Fruit fly (Drosophila melanogaster) whole organism, embryonic: ENCODE data around the gene CG13124.

Experiments used
- CG10274 ChIP-seq: fragments of 200-800 bp; sonication (Bioruptor generic); optimal IDR thresholded peaks from 3 replicates; lab custom pipeline; 2017; ENCODE audit warnings: missing biosample characterization, mild to moderate bottlenecking, missing genetic modification characterization
- CG10543 ChIP-seq: fragments of 200-800 bp; sonication (Bioruptor generic); optimal IDR thresholded peaks from 3 replicates; lab custom pipeline; 2017; ENCODE audit warnings: missing biosample characterization, mild to moderate bottlenecking, missing genetic modification characterization, moderate library complexity
- CG11085 ChIP-seq: fragments of 200-800 bp; sonication (Bioruptor generic); IDR thresholded peaks from 2 replicates; pipeline ENCODE4 v1.3.6; 2022; ENCODE audit warnings: missing biosample characterization, missing genetic modification characterization
- CG11093 ChIP-seq: fragments of 200-800 bp; sonication (Bioruptor generic); IDR thresholded peaks from 3 replicates; pipeline ENCODE4 v1.3.6; 2022; ENCODE audit warnings: missing biosample characterization, missing genetic modification characterization
- CG11398 ChIP-seq: fragments of 200-800 bp; sonication (Bioruptor generic); optimal IDR thresholded peaks from 2 replicates; lab custom pipeline; 2016; ENCODE audit warnings: missing biosample characterization, missing genetic modification characterization
- CG13775 ChIP-seq: fragments of 200-800 bp; sonication (Bioruptor generic); optimal IDR thresholded peaks from 3 replicates; lab custom pipeline; 2017; ENCODE audit warnings: missing biosample characterization, mild to moderate bottlenecking, missing genetic modification characterization
- CG14667 ChIP-seq: fragments of 200-800 bp; sonication (Bioruptor generic); IDR thresholded peaks from 2 replicates; pipeline ENCODE4 v1.3.6; 2022; ENCODE audit warnings: missing biosample characterization, missing genetic modification characterization
- CG18476 ChIP-seq: fragments of 200-800 bp; sonication (Bioruptor generic); optimal IDR thresholded peaks from 2 replicates; lab custom pipeline; 2016; ENCODE audit warnings: missing biosample characterization, mild to moderate bottlenecking, missing genetic modification characterization
- CG2120 ChIP-seq: fragments of 200-800 bp; sonication (Bioruptor generic); optimal IDR thresholded peaks from 3 replicates; lab custom pipeline; 2016; ENCODE audit warnings: missing biosample characterization, missing genetic modification characterization
- CG2875 ChIP-seq: fragments of 200-800 bp; sonication (Bioruptor generic); optimal IDR thresholded peaks from 2 replicates; lab custom pipeline; 2017; ENCODE audit warnings: missing biosample characterization, mild to moderate bottlenecking, missing genetic modification characterization, missing genetic modification reagents
- CG4404 ChIP-seq: fragments of 200-800 bp; sonication (Bioruptor generic); IDR thresholded peaks from 2 replicates; pipeline ENCODE4 v1.3.6; 2022; ENCODE audit warnings: missing biosample characterization, missing genetic modification characterization
- CG4820 ChIP-seq: fragments of 200-800 bp; sonication (Bioruptor generic); optimal IDR thresholded peaks from 3 replicates; lab custom pipeline; 2016; ENCODE audit warnings: missing biosample characterization, missing genetic modification characterization
- CG6175 ChIP-seq: fragments of 200-800 bp; sonication (Bioruptor generic); IDR thresholded peaks from 3 replicates; pipeline ENCODE4 v1.3.6; 2022; ENCODE audit warnings: missing biosample characterization, missing genetic modification characterization
- CG8281 ChIP-seq: fragments of 200-800 bp; sonication (Bioruptor generic); optimal IDR thresholded peaks from 2 replicates; lab custom pipeline; 2018; ENCODE audit warnings: missing biosample characterization, mild to moderate bottlenecking, missing genetic modification characterization, moderate library complexity
- CG8478 ChIP-seq: fragments of >200 bp; optimal IDR thresholded peaks from 2 replicates; lab custom pipeline; 2018
- CG8944 ChIP-seq: fragments of 200-800 bp; sonication (Bioruptor generic); optimal IDR thresholded peaks from 3 replicates; lab custom pipeline; 2016; ENCODE audit warnings: missing biosample characterization, missing genetic modification characterization
- Dad ChIP-seq: fragments of 200-800 bp; sonication (Bioruptor generic); optimal IDR thresholded peaks from 3 replicates; lab custom pipeline; 2016; ENCODE audit warnings: missing biosample characterization, missing genetic modification characterization
- Dfd ChIP-seq, 2 experiments: fragments of >200 bp; optimal IDR thresholded peaks; 2 replicates each; lab custom pipeline; 2017; ENCODE audit warnings: missing biosample characterization in 2 of 2, missing genetic modification characterization in 2 of 2
- Dref ChIP-seq: fragments of 200-800 bp; sonication (Bioruptor generic); IDR thresholded peaks from 2 replicates; pipeline ENCODE4 v1.3.6; 2022; ENCODE audit warnings: missing biosample characterization, missing genetic modification characterization
- Ets97D ChIP-seq: fragments of 200-800 bp; sonication (Bioruptor generic); optimal IDR thresholded peaks from 3 replicates; lab custom pipeline; 2016; ENCODE audit warnings: missing biosample characterization, missing genetic modification characterization
- H15 ChIP-seq: fragments of 200-800 bp; sonication (Bioruptor generic); IDR thresholded peaks from 3 replicates; pipeline ENCODE4 v1.3.6; 2022; ENCODE audit warnings: missing biosample characterization, missing genetic modification characterization
- Hey ChIP-seq: fragments of 200-800 bp; sonication (Bioruptor generic); optimal IDR thresholded peaks from 3 replicates; lab custom pipeline; 2018; ENCODE audit warnings: missing biosample characterization, mild to moderate bottlenecking, missing genetic modification characterization
- Lim3 ChIP-seq: fragments of 200-800 bp; sonication (Bioruptor generic); IDR thresholded peaks from 2 replicates; pipeline ENCODE4 v1.3.6; 2022; ENCODE audit warnings: missing biosample characterization, missing genetic modification characterization
- MTF-1 ChIP-seq: fragments of 200-800 bp; sonication (Bioruptor generic); optimal IDR thresholded peaks from 2 replicates; lab custom pipeline; 2018; ENCODE audit warnings: missing biosample characterization, mild to moderate bottlenecking, missing genetic modification characterization, borderline replicate concordance
- Nf-YA ChIP-seq: fragments of 200-800 bp; sonication (Bioruptor generic); IDR thresholded peaks from 2 replicates; pipeline ENCODE4 v1.3.6; 2022; ENCODE audit warnings: missing biosample characterization, missing genetic modification characterization
- PHDP ChIP-seq: fragments of 200-800 bp; sonication (Bioruptor generic); optimal IDR thresholded peaks from 3 replicates; lab custom pipeline; 2018; ENCODE audit warnings: missing biosample characterization, mild to moderate bottlenecking, missing genetic modification characterization, moderate library complexity
- Sox102F ChIP-seq: fragments of 200-800 bp; sonication (Bioruptor generic); optimal IDR thresholded peaks from 2 replicates; lab custom pipeline; 2018; ENCODE audit warnings: missing biosample characterization, mild to moderate bottlenecking, missing genetic modification characterization, moderate library complexity
- Taf1 ChIP-seq: fragments of 200-800 bp; sonication (Bioruptor generic); IDR thresholded peaks from 2 replicates; pipeline ENCODE4 v1.3.6; 2022; ENCODE audit warnings: missing biosample characterization, missing genetic modification characterization
- al ChIP-seq: fragments of 200-800 bp; sonication (Bioruptor generic); IDR thresholded peaks from 2 replicates; pipeline ENCODE4 v1.3.6; 2022; ENCODE audit warnings: missing biosample characterization, missing genetic modification characterization
- aop ChIP-seq: fragments of 200-800 bp; sonication (Bioruptor generic); IDR thresholded peaks from 2 replicates; pipeline ENCODE4 v1.3.6; 2022; ENCODE audit warnings: missing biosample characterization, missing genetic modification characterization
- bbx ChIP-seq: fragments of 200-800 bp; sonication (Bioruptor generic); IDR thresholded peaks from 2 replicates; pipeline ENCODE4 v1.3.6; 2022; ENCODE audit warnings: missing biosample characterization, missing genetic modification characterization; ENCODE audit not compliant: partially characterized antibody
- cas ChIP-seq: fragments of 200-800 bp; sonication (Bioruptor generic); IDR thresholded peaks from 2 replicates; pipeline ENCODE4 v1.3.6; 2022; ENCODE audit warnings: missing biosample characterization, missing genetic modification characterization
- chn ChIP-seq: fragments of 200-800 bp; sonication (Bioruptor generic); optimal IDR thresholded peaks from 2 replicates; lab custom pipeline; 2016; ENCODE audit warnings: missing biosample characterization, missing genetic modification characterization
- disco-r ChIP-seq: fragments of 200-800 bp; sonication (Bioruptor generic); optimal IDR thresholded peaks from 2 replicates; lab custom pipeline; 2016; ENCODE audit warnings: missing biosample characterization, missing genetic modification characterization
- fd102C ChIP-seq: fragments of 200-800 bp; sonication (Bioruptor generic); optimal IDR thresholded peaks from 2 replicates; lab custom pipeline; 2018; ENCODE audit warnings: missing biosample characterization, mild to moderate bottlenecking, missing genetic modification characterization, moderate library complexity
- gce ChIP-seq: fragments of 200-800 bp; sonication (Bioruptor generic); IDR thresholded peaks from 3 replicates; pipeline ENCODE4 v1.3.6; 2022; ENCODE audit warnings: missing biosample characterization, missing genetic modification characterization
- gcm2 ChIP-seq: fragments of 200-800 bp; sonication (Bioruptor generic); optimal IDR thresholded peaks from 2 replicates; lab custom pipeline; 2016; ENCODE audit warnings: missing biosample characterization, missing genetic modification characterization
- gt ChIP-seq: fragments of 200-800 bp; sonication (Bioruptor generic); IDR thresholded peaks from 2 replicates; pipeline ENCODE4 v1.3.6; 2022; ENCODE audit warnings: missing biosample characterization, missing genetic modification characterization
- h ChIP-seq: fragments of >200 bp; optimal IDR thresholded peaks from 2 replicates; lab custom pipeline; 2017
- hb ChIP-seq: fragments of 200-800 bp; sonication (Bioruptor generic); IDR thresholded peaks from 3 replicates; pipeline ENCODE4 v1.3.6; 2022; ENCODE audit warnings: missing biosample characterization, missing genetic modification characterization; ENCODE audit not compliant: partially characterized antibody
- ind ChIP-seq: fragments of 200-800 bp; sonication (Bioruptor generic); optimal IDR thresholded peaks from 3 replicates; lab custom pipeline; 2016; ENCODE audit warnings: missing biosample characterization, missing genetic modification characterization
- insv ChIP-seq, 2 experiments: fragments of 200-800 bp; sonication (Bioruptor generic); optimal IDR thresholded peaks; 3 replicates each; lab custom pipeline; 2016 to 2018; ENCODE audit warnings: missing biosample characterization in 2 of 2, missing genetic modification characterization in 2 of 2
- jing ChIP-seq: fragments of 200-800 bp; sonication (Bioruptor generic); optimal IDR thresholded peaks from 2 replicates; lab custom pipeline; 2018; ENCODE audit warnings: missing biosample characterization, mild to moderate bottlenecking, missing genetic modification characterization
- rib ChIP-seq: fragments of 200-800 bp; sonication (Bioruptor generic); IDR thresholded peaks from 2 replicates; pipeline ENCODE4 v1.3.6; 2022; ENCODE audit warnings: missing biosample characterization, missing genetic modification characterization
- scrt ChIP-seq: fragments of 200-800 bp; sonication (Bioruptor generic); optimal IDR thresholded peaks from 2 replicates; lab custom pipeline; 2018; ENCODE audit warnings: missing biosample characterization, mild to moderate bottlenecking, missing genetic modification characterization, moderate library complexity
- sd ChIP-seq: fragments of 200-800 bp; sonication (Bioruptor generic); optimal IDR thresholded peaks from 3 replicates; lab custom pipeline; 2018; ENCODE audit warnings: missing biosample characterization, mild to moderate bottlenecking, missing genetic modification characterization, moderate library complexity
- stwl ChIP-seq: fragments of 200-800 bp; sonication (Bioruptor generic); optimal IDR thresholded peaks from 3 replicates; lab custom pipeline; 2018; ENCODE audit warnings: missing biosample characterization, mild to moderate bottlenecking, missing genetic modification characterization, moderate library complexity
- tll ChIP-seq, 2 experiments: fragments of 200-800 bp in 1 of 2; fragments of >200 bp in 1 of 2; sonication (Bioruptor generic) in 1 of 2; optimal IDR thresholded peaks; 2 replicates each; lab custom pipeline; 2017 to 2019; ENCODE audit warnings: missing biosample characterization in 2 of 2, missing genetic modification characterization in 2 of 2, mild to moderate bottlenecking in 1 of 2, moderate library complexity in 1 of 2
- unc-4 ChIP-seq: fragments of 200-800 bp; sonication (Bioruptor generic); IDR thresholded peaks from 2 replicates; pipeline ENCODE4 v1.3.6; 2022; ENCODE audit warnings: missing biosample characterization, missing genetic modification characterization; ENCODE audit not compliant: partially characterized antibody
- wdn ChIP-seq: fragments of 200-800 bp; sonication (Bioruptor generic); IDR thresholded peaks from 2 replicates; pipeline ENCODE4 v1.3.6; 2022; ENCODE audit warnings: missing biosample characterization, missing genetic modification characterization
- zen ChIP-seq: fragments of 200-800 bp; sonication (Bioruptor generic); optimal IDR thresholded peaks from 3 replicates; lab custom pipeline; 2018; ENCODE audit warnings: missing biosample characterization, mild to moderate bottlenecking, missing genetic modification characterization, moderate library complexity

Gene CG13124

dm6 chr2L:9954119-9954518 is 45.7 kb upstream of the CG13124 start, which contains the start of the genes CG13126 and CG4709 (continued):
- peak; percentile 81 for TF ChIP-seq CG18476 (GFP tag; lab: Kevin White, UChicago)
- peak; percentile 88 for TF ChIP-seq CG4820
- TF ChIP-seq sd (tag; lab: Kevin White, UChicago), result peak; percentile 67
- TF ChIP-seq bbx (GFP tag; lab: Robert Waterston, UW), result 0 out of 2 replicates have a peak, but pooled peaks have one; percentile 18
- TF ChIP-seq gt, result no peak
- peak; percentile 59 for TF ChIP-seq fd102C
- peak; percentile 85 for TF ChIP-seq CG11093
- peak; percentile 53 for TF ChIP-seq Taf1 (GFP tag; lab: Robert Waterston, UW)
- 0 out of 2 replicates have a peak, but pooled peaks have one; percentile 25 for TF ChIP-seq unc-4 (GFP tag; lab: Robert Waterston, UW)
- TF ChIP-seq H15, result peak; percentile 80
- peak; percentile 41 for TF ChIP-seq jing (GFP tag; lab: Kevin White, UChicago)
- TF ChIP-seq CG11398 (GFP tag; lab: Kevin White, UChicago), result no peak
- no peak for TF ChIP-seq hb (GFP tag; lab: Robert Waterston, UW)
- no peak for TF ChIP-seq CG8478
- TF ChIP-seq PHDP, result peak; percentile 93
- TF ChIP-seq aop, result no peak
- no peak for TF ChIP-seq h (lab: Kevin White, UChicago)
- TF ChIP-seq CG8281, result peak; percentile 76
- TF ChIP-seq CG8944, result peak; percentile 30
- TF ChIP-seq Dad (GFP tag; lab: Kevin White, UChicago), result peak; percentile 57
- peak; percentile 71; the same call in 1 of the 2 replicates for TF ChIP-seq rib (GFP tag; lab: Robert Waterston, UW)
- peak; percentile 50; the same call in 1 of the 2 replicates for TF ChIP-seq Lim3
- TF ChIP-seq CG2875 (GFP tag; lab: Kevin White, UChicago), result peak; percentile 77
- TF ChIP-seq MTF-1, result peak; percentile 67
- no peak for TF ChIP-seq Dfd (GFP tag; optimal IDR thresholded peaks at IDR 0.05; lab: Kevin White, UChicago)
- peak in 1 of 2 experiments; percentile 25 for TF ChIP-seq tll (GFP tag; optimal IDR thresholded peaks at IDR 0.05; lab: Kevin White, UChicago)
- peak; percentile 45; the same call in 1 of the 3 replicates for TF ChIP-seq CG6175
- TF ChIP-seq Ets97D, result peak; percentile 61
- peak; percentile 33; the same call in 1 of the 2 replicates for TF ChIP-seq Dref (GFP tag; lab: Robert Waterston, UW)
- TF ChIP-seq insv (GFP tag; optimal IDR thresholded peaks at IDR 0.05; lab: Kevin White, UChicago), result peak in 1 of 2 experiments; percentile 45
- TF ChIP-seq wdn (GFP tag; lab: Robert Waterston, UW), result peak; percentile 71; the same call in 1 of the 2 replicates
- TF ChIP-seq CG13775 (GFP tag; lab: Kevin White, UChicago), result peak; percentile 92
- TF ChIP-seq CG11085, result peak; percentile 77
- TF ChIP-seq gce (GFP tag; lab: Robert Waterston, UW), result peak; percentile 73; the same call in 2 of the 3 replicates
- TF ChIP-seq CG10274 (GFP tag; lab: Kevin White, UChicago), result peak; percentile 16
- peak; percentile 87 for TF ChIP-seq scrt (GFP tag; lab: Kevin White, UChicago)
- no peak for TF ChIP-seq disco-r
- peak; percentile 96 for TF ChIP-seq zen (tag; lab: Kevin White, UChicago)
- peak; percentile 91 for TF ChIP-seq Sox102F (GFP tag; lab: Kevin White, UChicago)
- TF ChIP-seq cas, result peak; percentile 72
- TF ChIP-seq CG4404, result peak; percentile 81
- peak; percentile 82 for TF ChIP-seq CG2120 (GFP tag; lab: Kevin White, UChicago)
- peak; percentile 91 for TF ChIP-seq ind (GFP tag; lab: Kevin White, UChicago)
- peak; percentile 71 for TF ChIP-seq Nf-YA (GFP tag; lab: Robert Waterston, UW)
- TF ChIP-seq Hey (tag; lab: Kevin White, UChicago), result no peak
- TF ChIP-seq stwl (tag; lab: Kevin White, UChicago), result peak; percentile 81
- peak; percentile 78 for TF ChIP-seq al (GFP tag; lab: Robert Waterston, UW)
- peak; percentile 84 for TF ChIP-seq CG14667 (GFP tag; lab: Robert Waterston, UW)
- peak; percentile 63 for TF ChIP-seq CG10543 (GFP tag; lab: Kevin White, UChicago)
- no peak for TF ChIP-seq gcm2 (GFP tag; lab: Kevin White, UChicago)
- TF ChIP-seq chn (GFP tag; lab: Kevin White, UChicago), result peak; percentile 51
